Worm (Caenorhabditis elegans): ENCODE results near the gene ufbp-1.

- peak; percentile 15 to 54 for TF ChIP-seq lsy-2 (tag; optimal IDR thresholded peaks at IDR 0.05)
- no peak for TF ChIP-seq pag-3 (tag; optimal IDR thresholded peaks at IDR 0.05; ENCODE audit: borderline replicate concordance, insufficient read depth)
- no peak for TF ChIP-seq sox-4 (tag; optimal IDR thresholded peaks at IDR 0.05)
- no peak for TF ChIP-seq vab-15 (tag; optimal IDR thresholded peaks at IDR 0.05)
- peak in 1 of 2 experiments; percentile 15 for TF ChIP-seq lin-35 (GFP tag; optimal IDR thresholded peaks at IDR 0.05)
- no peak for TF ChIP-seq lir-3 (tag; optimal IDR thresholded peaks at IDR 0.05; ENCODE audit: poor library complexity)
- TF ChIP-seq efl-3 (GFP tag; optimal IDR thresholded peaks at IDR 0.05), result no peak
- TF ChIP-seq egl-27 (tag; optimal IDR thresholded peaks at IDR 0.05), result no peak
- no peak for TF ChIP-seq nhr-11 (tag; optimal IDR thresholded peaks at IDR 0.05)
- peak; percentile 50 for TF ChIP-seq pax-3 (tag; optimal IDR thresholded peaks at IDR 0.05)
- no peak for TF ChIP-seq aly-2 (tag; optimal IDR thresholded peaks at IDR 0.05)
- peak; percentile 66 for TF ChIP-seq fkh-10 (GFP tag; optimal IDR thresholded peaks at IDR 0.05)
Observed at ce11 chrIII:8392307-8392706, 51.1 kb downstream of the ufbp-1 start.
